Fruit fly (Drosophila melanogaster) whole organism, prepupa: ENCODE data around the gene brm.

ENCODE experiments used
- CG10669 ChIP-seq: fragments of 200-800 bp; sonication (Bioruptor generic); optimal IDR thresholded peaks from 3 replicates; lab custom pipeline; 2018; ENCODE audit warnings: missing biosample characterization, mild to moderate bottlenecking, missing genetic modification characterization, moderate library complexity
- CG11762 ChIP-seq: fragments of 200-800 bp; sonication (Bioruptor generic); optimal IDR thresholded peaks from 3 replicates; lab custom pipeline; 2016; ENCODE audit warnings: missing biosample characterization, missing genetic modification characterization; ENCODE audit not compliant: insufficient read depth
- CG15336 ChIP-seq: fragments of 200-800 bp; sonication (Bioruptor generic); IDR thresholded peaks from 2 replicates; pipeline ENCODE4 v1.3.6; 2022; ENCODE audit warnings: missing biosample characterization, missing genetic modification characterization
- CG3919 ChIP-seq: fragments of 200-800 bp; sonication (Bioruptor generic); optimal IDR thresholded peaks from 3 replicates; lab custom pipeline; 2016; ENCODE audit warnings: missing biosample characterization, missing genetic modification characterization
- CG6276 ChIP-seq: fragments of 200-800 bp; sonication (Bioruptor generic); optimal IDR thresholded peaks from 2 replicates; lab custom pipeline; 2017; ENCODE audit warnings: missing biosample characterization, mild to moderate bottlenecking, missing genetic modification characterization
- Eip75B ChIP-seq: fragments of 200-800 bp; sonication (Bioruptor generic); optimal IDR thresholded peaks from 3 replicates; lab custom pipeline; 2016; ENCODE audit warnings: missing biosample characterization, missing genetic modification characterization
- Hr39 ChIP-seq: fragments of 200-800 bp; sonication (Bioruptor generic); optimal IDR thresholded peaks from 2 replicates; lab custom pipeline; 2016; ENCODE audit warnings: missing biosample characterization, missing genetic modification characterization
- OdsH ChIP-seq: fragments of 200-800 bp; sonication (Bioruptor generic); optimal IDR thresholded peaks from 3 replicates; lab custom pipeline; 2016; ENCODE audit warnings: missing biosample characterization, missing genetic modification characterization
- Sox102F ChIP-seq: fragments of 200-800 bp; sonication (Bioruptor generic); optimal IDR thresholded peaks from 2 replicates; lab custom pipeline; 2016; ENCODE audit warnings: missing biosample characterization, mild to moderate bottlenecking, missing genetic modification characterization
- cyc ChIP-seq: fragments of 200-800 bp; sonication (Bioruptor generic); optimal IDR thresholded peaks from 3 replicates; lab custom pipeline; 2016; ENCODE audit warnings: missing biosample characterization, missing genetic modification characterization
- dac ChIP-seq: fragments of 200-800 bp; sonication (Bioruptor generic); optimal IDR thresholded peaks from 2 replicates; lab custom pipeline; 2017; ENCODE audit warnings: missing biosample characterization, mild to moderate bottlenecking, missing genetic modification characterization
- eg ChIP-seq: fragments of 200-800 bp; sonication (Bioruptor generic); IDR thresholded peaks from 3 replicates; pipeline ENCODE4 v1.3.6; 2022; ENCODE audit warnings: missing biosample characterization, missing genetic modification characterization
- topi ChIP-seq: fragments of 200-800 bp; sonication (Bioruptor generic); optimal IDR thresholded peaks from 3 replicates; lab custom pipeline; 2016; ENCODE audit warnings: missing biosample characterization, missing genetic modification characterization

DNA sequence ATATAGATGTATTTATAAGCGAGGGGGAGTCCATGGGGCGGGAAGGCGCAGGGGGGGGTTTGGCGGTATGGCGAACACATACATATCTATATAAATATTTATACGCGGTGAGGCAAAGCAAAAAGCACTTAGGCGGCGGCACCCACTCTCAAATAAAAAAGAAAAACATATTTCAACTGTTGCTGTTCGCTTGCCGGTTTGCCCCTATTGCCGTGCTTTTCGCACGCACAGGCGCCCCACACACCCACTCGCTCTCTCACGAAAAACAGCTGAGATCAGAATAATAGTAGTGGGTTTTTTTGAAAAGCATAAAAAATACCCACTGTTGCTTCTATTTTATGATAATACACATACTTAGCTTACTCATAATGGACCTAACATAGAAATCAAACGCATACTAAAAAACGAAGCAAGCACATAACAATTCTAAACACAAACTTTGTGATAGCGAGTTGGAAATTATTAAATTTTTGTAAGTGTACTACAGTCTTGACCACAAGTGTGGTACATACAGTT lies 18.6 kb upstream of the brm start:
- TF ChIP-seq Eip75B (GFP tag; lab: Kevin White, UChicago) (no peak), topi (peak; percentile 16), CG15336 (GFP tag; lab: Robert Waterston, UW) (peak; percentile 91), eg (GFP tag; lab: Robert Waterston, UW) (peak; percentile 85), dac (GFP tag; lab: Kevin White, UChicago) (peak; percentile 61), CG6276 (peak; percentile 88), CG10669 (GFP tag; lab: Kevin White, UChicago) (no peak), Hr39 (GFP tag; lab: Kevin White, UChicago) (peak; percentile 50), cyc (GFP tag; lab: Kevin White, UChicago) (peak; percentile 39), OdsH (GFP tag; lab: Kevin White, UChicago) (peak; percentile 70), Sox102F (GFP tag; lab: Kevin White, UChicago) (no peak), CG11762 (GFP tag; lab: Kevin White, UChicago) (no peak), CG3919 (GFP tag; lab: Kevin White, UChicago) (peak; percentile 45)
